Worm (Caenorhabditis elegans) whole organism, L2 larva: ENCODE results near the gene flp-21.

ENCODE experiments used
- C34F6.9 ChIP-seq: fragments of 150-350 bp; optimal IDR thresholded peaks from 2 replicates; lab custom pipeline; 2014; ENCODE audit warnings: missing biosample characterization, missing genetic modification characterization
- R02D3.7 ChIP-seq: fragments of 150-350 bp; optimal IDR thresholded peaks from 2 replicates; lab custom pipeline; 2014; ENCODE audit warnings: missing biosample characterization, missing genetic modification characterization
- alr-1 ChIP-seq: fragments of 150-350 bp; optimal IDR thresholded peaks from 2 replicates; lab custom pipeline; 2014; ENCODE audit warnings: missing biosample characterization, missing genetic modification characterization
- aly-2 ChIP-seq: fragments of 150-350 bp; optimal IDR thresholded peaks from 2 replicates; lab custom pipeline; 2014; ENCODE audit warnings: missing biosample characterization, missing genetic modification characterization
- ama-1 ChIP-seq: fragments of 150-350 bp; optimal IDR thresholded peaks from 2 replicates; lab custom pipeline; 2018; ENCODE audit warnings: inconsistent platforms
- blmp-1 ChIP-seq: sonication (generic microtip); optimal IDR thresholded peaks from 2 replicates; lab custom pipeline; 2017; ENCODE audit warnings: missing genetic modification characterization, mild to moderate bottlenecking, missing compliant biosample characterization, antibody characterized with exemption, moderate library complexity; ENCODE audit not compliant: insufficient read depth
- crh-2 ChIP-seq: sonication (generic microtip); optimal IDR thresholded peaks from 2 replicates; lab custom pipeline; 2017; ENCODE audit warnings: missing biosample characterization, missing genetic modification characterization
- dmd-4 ChIP-seq: sonication (generic microtip); optimal IDR thresholded peaks from 2 replicates; lab custom pipeline; 2017; ENCODE audit warnings: missing biosample characterization, missing genetic modification characterization
- egl-27 ChIP-seq: sonication (generic microtip); optimal IDR thresholded peaks from 3 replicates; lab custom pipeline; 2017; ENCODE audit warnings: missing biosample characterization, missing genetic modification reagents, missing genetic modification characterization
- elt-3 ChIP-seq: sonication (generic microtip); optimal IDR thresholded peaks from 2 replicates; lab custom pipeline; 2017; ENCODE audit warnings: missing biosample characterization, missing genetic modification characterization
- fos-1 ChIP-seq: fragments of 150-350 bp; optimal IDR thresholded peaks from 2 replicates; lab custom pipeline; 2014; ENCODE audit warnings: missing biosample characterization, missing genetic modification characterization
- gmeb-1 ChIP-seq: fragments of 150-350 bp; optimal IDR thresholded peaks from 2 replicates; lab custom pipeline; 2014; ENCODE audit warnings: missing biosample characterization, missing genetic modification characterization
- lin-39 ChIP-seq: fragments of 150-350 bp; optimal IDR thresholded peaks from 2 replicates; lab custom pipeline; 2014; ENCODE audit warnings: missing biosample characterization, missing genetic modification reagents, missing genetic modification characterization
- lsy-2 ChIP-seq, 2 experiments: fragments of 150-350 bp in 1 of 2; sonication (generic microtip) in 1 of 2; optimal IDR thresholded peaks; 2 replicates each; lab custom pipeline; 2014 to 2017; ENCODE audit warnings: missing biosample characterization in 2 of 2, missing genetic modification characterization in 2 of 2
- mbf-1 ChIP-seq: sonication (generic microtip); optimal IDR thresholded peaks from 2 replicates; lab custom pipeline; 2017; ENCODE audit warnings: missing biosample characterization, missing genetic modification characterization
- nhr-11 ChIP-seq: fragments of 150-350 bp; optimal IDR thresholded peaks from 2 replicates; lab custom pipeline; 2014; ENCODE audit warnings: missing biosample characterization, missing genetic modification characterization
- nhr-12 ChIP-seq: fragments of 150-350 bp; optimal IDR thresholded peaks from 2 replicates; lab custom pipeline; 2014; ENCODE audit warnings: missing biosample characterization, missing genetic modification characterization
- nhr-129 ChIP-seq: fragments of 150-350 bp; optimal IDR thresholded peaks from 2 replicates; lab custom pipeline; 2014; ENCODE audit warnings: missing biosample characterization, missing genetic modification characterization
- nhr-21 ChIP-seq: fragments of 150-350 bp; optimal IDR thresholded peaks from 2 replicates; lab custom pipeline; 2014; ENCODE audit warnings: missing biosample characterization, missing genetic modification characterization
- nhr-25 ChIP-seq: fragments of 150-350 bp; sonication (generic microtip); optimal IDR thresholded peaks from 3 replicates; lab custom pipeline; 2014; ENCODE audit warnings: missing biosample characterization, missing genetic modification characterization
- nhr-6 ChIP-seq: fragments of 150-350 bp; optimal IDR thresholded peaks from 2 replicates; lab custom pipeline; 2014; ENCODE audit warnings: missing biosample characterization, missing genetic modification characterization
- nhr-77 ChIP-seq: fragments of 150-350 bp; optimal IDR thresholded peaks from 2 replicates; lab custom pipeline; 2014; ENCODE audit warnings: missing biosample characterization, missing genetic modification characterization
- sem-4 ChIP-seq: fragments of 150-350 bp; optimal IDR thresholded peaks from 2 replicates; lab custom pipeline; 2014; ENCODE audit warnings: missing biosample characterization, missing genetic modification reagents, missing genetic modification characterization
- sma-9 ChIP-seq, 2 experiments: fragments of 150-350 bp in 1 of 2; sonication (generic microtip) in 1 of 2; optimal IDR thresholded peaks; 2 replicates each; lab custom pipeline; 2014 to 2016; ENCODE audit warnings: missing genetic modification characterization in 2 of 2, mild to moderate bottlenecking in 1 of 2, missing biosample characterization in 1 of 2, missing compliant biosample characterization in 1 of 2, missing genetic modification reagents in 1 of 2, moderate library complexity in 1 of 2
- snpc-4 ChIP-seq: fragments of 150-350 bp; optimal IDR thresholded peaks from 2 replicates; lab custom pipeline; 2014; ENCODE audit warnings: missing biosample characterization, missing genetic modification characterization
- unc-39 ChIP-seq: fragments of 150-350 bp; optimal IDR thresholded peaks from 2 replicates; lab custom pipeline; 2014; ENCODE audit warnings: missing biosample characterization, missing genetic modification characterization
- unc-62 ChIP-seq: fragments of 150-350 bp; optimal IDR thresholded peaks from 2 replicates; lab custom pipeline; 2014; ENCODE audit warnings: missing biosample characterization, missing genetic modification reagents, missing genetic modification characterization
- zag-1 ChIP-seq: fragments of 150-350 bp; optimal IDR thresholded peaks from 2 replicates; lab custom pipeline; 2014; ENCODE audit warnings: missing biosample characterization, missing genetic modification characterization
- ztf-1 ChIP-seq: fragments of 200-800 bp; sonication (Bioruptor generic); conservative IDR thresholded peaks from 2 replicates; pipeline ENCODE4 v1.3.6; 2022; ENCODE audit warnings: missing genetic modification characterization, missing compliant biosample characterization
- ztf-11 ChIP-seq: sonication (generic microtip); optimal IDR thresholded peaks from 2 replicates; lab custom pipeline; 2017; ENCODE audit warnings: missing biosample characterization, missing genetic modification characterization
- ztf-4 ChIP-seq: fragments of 150-350 bp; optimal IDR thresholded peaks from 2 replicates; lab custom pipeline; 2014; ENCODE audit warnings: missing biosample characterization, missing genetic modification characterization

Gene flp-21

DNA sequence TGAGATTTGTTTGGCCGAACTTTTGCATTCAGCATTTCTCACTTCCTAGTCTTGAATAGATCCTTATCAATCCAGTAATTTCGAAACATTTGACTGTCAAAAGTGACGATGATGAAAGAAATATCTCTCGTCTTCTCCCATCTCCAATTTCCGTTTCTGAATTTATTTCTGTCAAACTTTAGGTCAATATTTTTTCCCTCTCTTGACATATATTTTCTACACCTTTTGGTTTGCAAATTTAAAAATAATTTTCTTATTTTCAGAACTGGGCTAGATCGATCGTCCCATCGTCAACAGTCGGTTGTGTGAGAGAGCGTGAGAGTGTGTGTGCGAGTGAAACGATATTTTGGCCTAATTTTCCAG, 11.6 kb downstream of the flp-21 start, which contains the start of gene xpo-1:
TSS of gene xpo-1 (plus strand) at position 264 of the 363 bp plus-strand sequence.
- TF ChIP-seq dmd-4 (tag; lab: Kevin White, UChicago) (no peak), gmeb-1 (tag; lab: Kevin White, UChicago) (no peak), blmp-1 (no peak)

DNA sequence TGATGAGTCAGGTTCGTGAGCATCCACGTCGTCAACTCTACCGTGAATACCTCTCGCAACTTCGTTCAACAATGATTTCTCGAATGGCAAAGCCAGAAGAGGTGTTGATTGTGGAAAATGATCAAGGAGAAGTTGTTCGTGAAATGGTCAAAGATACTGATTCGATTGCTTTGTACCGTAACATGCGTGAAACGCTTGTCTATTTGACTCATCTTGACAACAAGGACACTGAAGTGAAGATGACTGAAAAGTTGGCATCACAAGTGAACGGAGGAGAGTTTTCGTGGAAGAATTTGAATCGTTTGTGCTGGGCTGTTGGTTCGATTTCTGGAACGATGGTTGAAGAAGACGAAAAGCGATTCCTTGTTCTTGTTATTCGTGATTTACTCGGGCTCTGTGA, 13.5 kb downstream of the flp-21 start:
- peak; percentile 17 for TF ChIP-seq ama-1 (lab: Kevin White, UChicago)
- TF ChIP-seq zag-1 = no peak

DNA sequence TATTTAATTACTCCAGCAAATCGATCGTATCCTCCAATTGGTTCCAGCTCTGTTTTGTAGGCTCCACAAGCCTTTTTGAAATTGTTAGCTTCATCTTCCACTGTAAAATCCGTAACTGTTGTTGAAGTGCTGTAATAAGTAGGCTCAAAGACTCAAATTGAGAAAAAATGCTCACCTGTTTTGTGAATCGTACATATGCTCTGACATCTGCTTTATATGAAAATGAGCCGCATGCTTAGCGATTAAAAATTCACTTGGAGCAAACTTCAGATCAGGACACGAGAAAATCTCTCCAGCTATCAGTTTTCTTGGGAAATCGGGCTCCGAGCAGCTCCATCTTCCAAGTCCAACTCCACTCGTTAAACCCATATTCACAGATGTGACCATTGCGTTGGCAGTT, 15.3 kb downstream of the flp-21 start:
- TF ChIP-seq mbf-1 (tag; lab: Kevin White, UChicago) (no peak), zag-1 (no peak), unc-39 (tag; lab: Kevin White, UChicago) (no peak), ztf-1 (no peak), snpc-4 (tag; lab: Kevin White, UChicago) (no peak), fos-1 (no peak), ztf-4 (tag; lab: Kevin White, UChicago) (no peak), elt-3 (no peak)
- TF ChIP-seq, all 48 proteins: peak for 0

DNA sequence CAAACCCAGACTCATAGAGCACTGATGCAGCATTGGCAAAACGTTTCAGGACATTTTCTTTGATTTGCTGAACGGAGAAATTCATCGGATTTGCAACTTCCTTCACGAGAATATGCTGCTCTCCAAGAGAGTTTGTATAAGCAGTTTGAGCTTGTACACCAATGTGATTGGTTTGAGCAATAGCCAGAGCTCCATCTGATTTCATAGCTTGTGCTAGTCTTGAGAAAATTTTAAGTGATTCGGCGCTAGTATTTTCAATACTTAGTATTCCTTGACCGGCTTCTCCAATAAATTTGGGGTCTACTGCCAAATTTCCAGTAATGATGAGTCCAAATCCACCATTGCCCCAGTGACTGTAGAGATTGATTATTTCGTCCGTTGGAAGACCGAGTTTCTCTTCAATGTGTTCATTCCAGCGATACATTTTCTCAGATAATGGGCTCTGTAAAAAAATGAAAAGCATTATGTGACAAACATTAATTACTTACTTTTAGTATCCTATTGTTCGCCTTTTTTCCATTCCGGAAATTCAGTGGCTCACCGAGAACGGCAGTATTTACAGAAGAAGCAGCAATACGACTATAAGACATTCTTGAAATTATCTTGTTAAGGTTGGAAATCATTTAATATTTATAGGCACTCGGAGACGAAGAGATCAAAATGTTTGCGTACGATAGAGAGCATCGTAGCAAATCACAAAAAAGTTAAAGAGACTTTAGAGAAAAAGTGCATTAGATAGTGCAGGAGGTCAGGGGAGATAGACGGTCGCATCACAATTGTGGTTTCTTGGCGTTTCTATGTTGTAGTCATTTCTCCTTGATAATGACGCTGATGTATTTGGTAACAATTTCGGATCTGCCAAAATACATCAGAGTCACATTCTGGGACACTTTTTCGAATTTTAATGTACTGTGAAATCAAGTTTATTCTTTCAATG, 16.4 kb downstream of the flp-21 start, which contains the start of gene ZK742.3:
TSS of gene ZK742.3 (minus strand) at position 593 of the 937 bp plus-strand sequence.
- peak; percentile 19 for TF ChIP-seq crh-2 (tag; lab: Kevin White, UChicago)
- TF ChIP-seq sma-9 (GFP tag; optimal IDR thresholded peaks at IDR 0.05; lab: Kevin White, UChicago) = peak; percentile 47
- TF ChIP-seq sma-9 (tag; optimal IDR thresholded peaks at IDR 0.05; lab: Kevin White, UChicago) = no peak
- peak; percentile 12 for TF ChIP-seq nhr-129 (tag; lab: Kevin White, UChicago)
- TF ChIP-seq unc-62 = no peak
- peak; percentile 65 for TF ChIP-seq fos-1
- no peak for TF ChIP-seq mbf-1 (tag; lab: Kevin White, UChicago)

DNA sequence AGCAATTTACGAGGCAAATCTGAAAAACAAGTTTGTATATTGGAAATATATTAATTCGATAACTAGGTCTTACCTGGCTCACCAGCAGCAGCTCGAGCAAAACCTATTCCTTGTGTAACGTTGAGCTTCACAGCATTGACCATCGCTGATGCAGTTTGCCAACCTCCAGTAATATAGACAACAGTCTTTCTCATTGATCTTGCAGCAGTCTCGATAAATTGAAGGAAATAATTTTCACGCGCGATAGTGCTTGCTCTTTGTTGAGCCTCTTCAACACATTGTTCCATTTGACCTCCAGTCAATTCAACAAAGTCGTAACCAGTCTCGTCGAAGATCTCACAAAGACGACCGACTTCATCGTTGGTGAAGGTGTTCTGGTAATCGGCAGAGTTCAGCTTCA, 17.4 kb downstream of the flp-21 start:
- TF ChIP-seq egl-27 (tag; lab: Kevin White, UChicago) (no peak), nhr-11 (tag; lab: Kevin White, UChicago) (no peak), nhr-25 (tag; lab: Kevin White, UChicago) (no peak), lsy-2 (tag; optimal IDR thresholded peaks at IDR 0.05; lab: Kevin White, UChicago) (no peak), nhr-77 (tag; lab: Kevin White, UChicago) (no peak), alr-1 (no peak), nhr-21 (no peak)

DNA sequence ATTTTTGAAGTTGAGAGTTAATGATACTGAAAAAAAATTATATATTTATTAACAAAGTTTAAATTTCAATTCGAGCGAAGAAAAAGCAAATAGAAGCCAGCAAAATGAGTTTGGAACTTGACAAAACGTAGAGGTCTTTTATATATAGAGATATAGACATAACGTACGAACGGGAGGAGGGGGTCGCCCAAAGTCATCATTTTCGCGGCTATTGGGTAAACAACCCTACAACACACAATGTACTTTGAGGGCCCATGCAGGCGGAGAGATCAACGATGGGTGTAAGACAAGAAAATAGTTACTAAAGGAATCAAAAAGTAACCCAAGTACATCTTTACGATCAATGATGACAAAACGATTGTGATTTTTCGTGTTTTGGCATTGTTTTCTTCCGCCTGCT, 18.6 kb downstream of the flp-21 start, which contains the start of gene ZK742.4:
TSS of gene ZK742.4 (minus strand) at position 35 of the 400 bp plus-strand sequence.
- peak; percentile 24 for TF ChIP-seq sma-9 (GFP tag; optimal IDR thresholded peaks at IDR 0.05; lab: Kevin White, UChicago)
- TF ChIP-seq sma-9 (tag; optimal IDR thresholded peaks at IDR 0.05; lab: Kevin White, UChicago) = no peak
- no peak for TF ChIP-seq unc-62

DNA sequence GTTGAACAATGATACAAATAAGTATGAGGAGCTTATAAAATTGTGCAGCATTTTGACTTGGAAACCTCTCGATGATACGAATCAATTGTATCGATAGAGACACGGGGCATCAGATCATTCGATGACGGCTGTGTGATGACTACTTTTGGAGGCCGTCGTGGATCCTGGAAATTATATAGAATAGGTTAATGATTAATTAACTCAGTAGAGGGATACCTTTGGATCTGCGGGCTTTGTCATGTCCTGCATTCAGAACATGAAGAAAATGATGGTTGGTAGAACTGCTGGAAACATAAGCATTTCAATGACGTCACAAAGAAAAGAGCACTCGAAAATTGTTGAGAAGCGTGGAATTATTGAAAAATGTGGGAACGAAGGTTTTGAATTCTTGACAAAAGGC, 21.4 kb downstream of the flp-21 start, which contains the start of gene ZK742.6:
TSS of gene ZK742.6 (minus strand) at position 342 of the 400 bp plus-strand sequence.
- TF ChIP-seq nhr-6 (tag; lab: Kevin White, UChicago) (no peak), R02D3.7 (tag; lab: Kevin White, UChicago) (no peak), nhr-77 (tag; lab: Kevin White, UChicago) (no peak), sem-4 (no peak), lsy-2 (tag; optimal IDR thresholded peaks at IDR 0.05; lab: Kevin White, UChicago) (no peak), sma-9 (GFP tag; optimal IDR thresholded peaks at IDR 0.05; lab: Kevin White, UChicago) (no peak), sma-9 (tag; optimal IDR thresholded peaks at IDR 0.05; lab: Kevin White, UChicago) (no peak), nhr-21 (no peak), dmd-4 (tag; lab: Kevin White, UChicago) (no peak), ztf-1 (no peak), nhr-12 (tag; lab: Kevin White, UChicago) (no peak), lin-39 (tag; lab: Kevin White, UChicago) (no peak), elt-3 (no peak), aly-2 (no peak), C34F6.9 (no peak), ztf-11 (tag; lab: Kevin White, UChicago) (no peak)
- TF ChIP-seq, all 48 proteins: peak for 0
